Worm (Caenorhabditis elegans) whole organism, young adult: ENCODE results near the gene col-34.

Experiments used
- B0019.2 ChIP-seq: fragments of 200-800 bp; sonication (Bioruptor generic); conservative IDR thresholded peaks from 2 replicates; pipeline ENCODE4 v1.3.6; 2022; ENCODE audit warnings: missing genetic modification reagents, missing genetic modification characterization, missing compliant biosample characterization
- akir-1 ChIP-seq: fragments of 200-800 bp; sonication (Bioruptor generic); optimal IDR thresholded peaks from 2 replicates; lab custom pipeline; 2018; ENCODE audit warnings: mild to moderate bottlenecking, missing genetic modification characterization, moderate library complexity, missing compliant biosample characterization
- gei-17 ChIP-seq: fragments of 200-800 bp; sonication (Bioruptor generic); optimal IDR thresholded peaks from 2 replicates; lab custom pipeline; 2018; ENCODE audit warnings: mild to moderate bottlenecking, missing genetic modification characterization, missing compliant biosample characterization
- madf-3 ChIP-seq: fragments of 200-800 bp; sonication (Bioruptor generic); IDR thresholded peaks from 2 replicates; pipeline ENCODE4 v1.3.6; 2022; ENCODE audit warnings: missing genetic modification reagents, missing genetic modification characterization, missing compliant biosample characterization
- nhr-120 ChIP-seq: fragments of 200-800 bp; sonication (Bioruptor generic); IDR thresholded peaks from 2 replicates; pipeline ENCODE4 v1.3.6; 2022; ENCODE audit warnings: missing genetic modification characterization, missing compliant biosample characterization
- nhr-179 ChIP-seq: sonication (generic microtip); optimal IDR thresholded peaks from 2 replicates; lab custom pipeline; 2016; ENCODE audit warnings: mild to moderate bottlenecking, missing genetic modification characterization, missing compliant biosample characterization
- pha-4 ChIP-seq: fragments of 150-350 bp; sonication (generic microtip); optimal IDR thresholded peaks from 2 replicates; lab custom pipeline; 2014; ENCODE audit warnings: missing biosample characterization, missing genetic modification reagents, missing genetic modification characterization
- snpc-1.1 ChIP-seq: sonication (generic microtip); optimal IDR thresholded peaks from 2 replicates; lab custom pipeline; 2017; ENCODE audit warnings: missing genetic modification characterization, mild to moderate bottlenecking, missing compliant biosample characterization, antibody characterized with exemption, moderate library complexity, missing genotype, missing genetic modification reagents; ENCODE audit not compliant: insufficient read depth
- snpc-4 ChIP-seq, 5 experiments: fragments of 150-350 bp in 1 of 5; sonication (generic microtip) in 4 of 5; optimal IDR thresholded peaks; 2 replicates each; lab custom pipeline; 2014 to 2018; ENCODE audit warnings: missing genetic modification characterization in 5 of 5, missing biosample characterization in 3 of 5, antibody characterized with exemption in 2 of 5, mild to moderate bottlenecking in 2 of 5, missing compliant biosample characterization in 2 of 5, missing genotype in 2 of 5, moderate library complexity in 2 of 5, missing genetic modification reagents in 1 of 5

- TF ChIP-seq snpc-4 (GFP tag; optimal IDR thresholded peaks at IDR 0.05; lab: Kevin White, UChicago), result no peak
- TF ChIP-seq snpc-4 (tag; optimal IDR thresholded peaks at IDR 0.05; lab: Kevin White, UChicago), result no peak
- no peak for TF ChIP-seq nhr-120 (GFP tag; lab: Robert Waterston, UW)
- TF ChIP-seq snpc-1.1, result no peak
- TF ChIP-seq pha-4 (tag; lab: Kevin White, UChicago), result no peak
- TF ChIP-seq gei-17 (GFP tag; lab: Kevin White, UChicago), result no peak
- no peak for TF ChIP-seq madf-3 (GFP tag; lab: Robert Waterston, UW)
- TF ChIP-seq nhr-179 (tag; lab: Kevin White, UChicago), result no peak
- no peak for TF ChIP-seq B0019.2
- TF ChIP-seq akir-1, result no peak
Observed at ce11 chrIV:4207088-4207487, 37.3 kb downstream of the col-34 start, which contains the start of gene osgn-1.
